Fruit fly (Drosophila melanogaster) whole organism, prepupa: ENCODE measurements around the gene CG2129.

Source experiments
- CG11294 ChIP-seq: fragments of 200-800 bp; sonication (Bioruptor generic); IDR thresholded peaks from 2 replicates; pipeline ENCODE4 v1.3.6; 2022; ENCODE audit warnings: missing biosample characterization, missing genetic modification characterization
- CG11902 ChIP-seq: fragments of 200-800 bp; sonication (Bioruptor generic); optimal IDR thresholded peaks from 3 replicates; lab custom pipeline; 2016; ENCODE audit warnings: missing biosample characterization, missing genetic modification characterization
- CG15336 ChIP-seq: fragments of 200-800 bp; sonication (Bioruptor generic); IDR thresholded peaks from 2 replicates; pipeline ENCODE4 v1.3.6; 2022; ENCODE audit warnings: missing biosample characterization, missing genetic modification characterization
- CG1621 ChIP-seq: fragments of 200-800 bp; sonication (Bioruptor generic); optimal IDR thresholded peaks from 3 replicates; lab custom pipeline; 2018; ENCODE audit warnings: missing biosample characterization, mild to moderate bottlenecking, missing genetic modification characterization
- CG16779 ChIP-seq: fragments of 200-800 bp; sonication (Bioruptor generic); optimal IDR thresholded peaks from 3 replicates; lab custom pipeline; 2017; ENCODE audit warnings: missing biosample characterization, mild to moderate bottlenecking, missing genetic modification characterization
- CG31627 ChIP-seq: fragments of 200-800 bp; sonication (Bioruptor generic); optimal IDR thresholded peaks from 3 replicates; lab custom pipeline; 2016; ENCODE audit warnings: missing biosample characterization, missing genetic modification characterization
- CG32006 ChIP-seq: fragments of 200-800 bp; sonication (Bioruptor generic); optimal IDR thresholded peaks from 3 replicates; lab custom pipeline; 2017; ENCODE audit warnings: missing biosample characterization, mild to moderate bottlenecking, missing genetic modification characterization
- CG34406 ChIP-seq: fragments of 200-800 bp; sonication (Bioruptor generic); optimal IDR thresholded peaks from 3 replicates; lab custom pipeline; 2016; ENCODE audit warnings: missing biosample characterization, missing genetic modification characterization
- CG3919 ChIP-seq: fragments of 200-800 bp; sonication (Bioruptor generic); optimal IDR thresholded peaks from 3 replicates; lab custom pipeline; 2016; ENCODE audit warnings: missing biosample characterization, missing genetic modification characterization
- CG4318 ChIP-seq: fragments of 200-800 bp; sonication (Bioruptor generic); optimal IDR thresholded peaks from 3 replicates; lab custom pipeline; 2017; ENCODE audit warnings: missing biosample characterization, mild to moderate bottlenecking, missing genetic modification characterization
- CG6163 ChIP-seq: fragments of 200-800 bp; sonication (Bioruptor generic); IDR thresholded peaks from 3 replicates; pipeline ENCODE4 v1.3.6; 2022; ENCODE audit warnings: missing biosample characterization, missing genetic modification characterization
- CG6276 ChIP-seq: fragments of 200-800 bp; sonication (Bioruptor generic); optimal IDR thresholded peaks from 2 replicates; lab custom pipeline; 2017; ENCODE audit warnings: missing biosample characterization, mild to moderate bottlenecking, missing genetic modification characterization
- CG6792 ChIP-seq: fragments of 200-800 bp; sonication (Bioruptor generic); optimal IDR thresholded peaks from 3 replicates; lab custom pipeline; 2016; ENCODE audit warnings: missing biosample characterization, missing genetic modification characterization
- CG6808 ChIP-seq: fragments of 200-800 bp; sonication (Bioruptor generic); optimal IDR thresholded peaks from 3 replicates; lab custom pipeline; 2017; ENCODE audit warnings: missing biosample characterization, missing genetic modification characterization, mild to moderate bottlenecking, moderate library complexity, missing genetic modification reagents
- CG6854 ChIP-seq: fragments of 200-800 bp; sonication (Bioruptor generic); optimal IDR thresholded peaks from 2 replicates; lab custom pipeline; 2017; ENCODE audit warnings: missing biosample characterization, mild to moderate bottlenecking, missing genetic modification characterization
- CG8319 ChIP-seq: fragments of 200-800 bp; sonication (Bioruptor generic); optimal IDR thresholded peaks from 3 replicates; lab custom pipeline; 2016; ENCODE audit warnings: missing biosample characterization, missing genetic modification characterization
- CG9139 ChIP-seq: fragments of 200-800 bp; sonication (Bioruptor generic); optimal IDR thresholded peaks from 3 replicates; lab custom pipeline; 2017; ENCODE audit warnings: missing biosample characterization, mild to moderate bottlenecking, missing genetic modification characterization
- Eip75B ChIP-seq: fragments of 200-800 bp; sonication (Bioruptor generic); optimal IDR thresholded peaks from 3 replicates; lab custom pipeline; 2016; ENCODE audit warnings: missing biosample characterization, missing genetic modification characterization
- Eip78C ChIP-seq: fragments of 200-800 bp; sonication (Bioruptor generic); peaks from one replicate; lab custom pipeline; 2016; ENCODE audit warnings: missing biosample characterization, missing genetic modification characterization
- Eip93F ChIP-seq: fragments of 200-800 bp; sonication (Bioruptor generic); optimal IDR thresholded peaks from 2 replicates; lab custom pipeline; 2016; ENCODE audit warnings: missing biosample characterization, mild to moderate bottlenecking, missing genetic modification characterization
- Ets96B ChIP-seq: fragments of 200-800 bp; optimal IDR thresholded peaks from 2 replicates; lab custom pipeline; 2019; ENCODE audit warnings: missing biosample characterization, mild to moderate bottlenecking, missing genetic modification characterization, moderate library complexity
- Gug ChIP-seq: fragments of 200-800 bp; sonication (Bioruptor generic); IDR thresholded peaks from 2 replicates; pipeline ENCODE4 v1.3.6; 2022; ENCODE audit warnings: missing biosample characterization, missing genetic modification characterization
- Hr38 ChIP-seq: sonication (Bioruptor generic); optimal IDR thresholded peaks from 2 replicates; lab custom pipeline; 2016; ENCODE audit warnings: missing biosample characterization, missing genetic modification characterization
- Hr39 ChIP-seq: fragments of 200-800 bp; sonication (Bioruptor generic); optimal IDR thresholded peaks from 2 replicates; lab custom pipeline; 2016; ENCODE audit warnings: missing biosample characterization, missing genetic modification characterization
- Hr4 ChIP-seq: fragments of 200-800 bp; sonication (Bioruptor generic); optimal IDR thresholded peaks from 3 replicates; lab custom pipeline; 2016; ENCODE audit warnings: missing biosample characterization, missing genetic modification characterization
- Lpt ChIP-seq: fragments of 200-800 bp; sonication (Bioruptor generic); optimal IDR thresholded peaks from 3 replicates; lab custom pipeline; 2016; ENCODE audit warnings: missing biosample characterization, missing genetic modification characterization
- Met ChIP-seq: fragments of 200-800 bp; sonication (Bioruptor generic); optimal IDR thresholded peaks from 3 replicates; lab custom pipeline; 2016; ENCODE audit warnings: missing biosample characterization, missing genetic modification characterization
- OdsH ChIP-seq: fragments of 200-800 bp; sonication (Bioruptor generic); optimal IDR thresholded peaks from 3 replicates; lab custom pipeline; 2016; ENCODE audit warnings: missing biosample characterization, missing genetic modification characterization
- Smox ChIP-seq: fragments of 200-800 bp; sonication (Bioruptor generic); optimal IDR thresholded peaks from 3 replicates; lab custom pipeline; 2016; ENCODE audit warnings: missing biosample characterization, missing genetic modification characterization
- Sox102F ChIP-seq: fragments of 200-800 bp; sonication (Bioruptor generic); optimal IDR thresholded peaks from 2 replicates; lab custom pipeline; 2016; ENCODE audit warnings: missing biosample characterization, mild to moderate bottlenecking, missing genetic modification characterization
- Sox14 ChIP-seq: fragments of 200-800 bp; sonication (Bioruptor generic); optimal IDR thresholded peaks from 3 replicates; lab custom pipeline; 2016; ENCODE audit warnings: missing biosample characterization, missing genetic modification characterization
- Sox15 ChIP-seq: fragments of 200-800 bp; sonication (Bioruptor generic); optimal IDR thresholded peaks from 3 replicates; lab custom pipeline; 2016; ENCODE audit warnings: missing biosample characterization, missing genetic modification characterization
- cyc ChIP-seq: fragments of 200-800 bp; sonication (Bioruptor generic); optimal IDR thresholded peaks from 3 replicates; lab custom pipeline; 2016; ENCODE audit warnings: missing biosample characterization, missing genetic modification characterization
- dac ChIP-seq: fragments of 200-800 bp; sonication (Bioruptor generic); optimal IDR thresholded peaks from 2 replicates; lab custom pipeline; 2017; ENCODE audit warnings: missing biosample characterization, mild to moderate bottlenecking, missing genetic modification characterization
- dsx ChIP-seq: fragments of 200-800 bp; optimal IDR thresholded peaks from 3 replicates; lab custom pipeline; 2019; ENCODE audit warnings: missing biosample characterization, mild to moderate bottlenecking, missing genetic modification characterization, moderate library complexity; ENCODE audit not compliant: poor library complexity, severe bottlenecking
- eg ChIP-seq: fragments of 200-800 bp; sonication (Bioruptor generic); IDR thresholded peaks from 3 replicates; pipeline ENCODE4 v1.3.6; 2022; ENCODE audit warnings: missing biosample characterization, missing genetic modification characterization
- fd59A ChIP-seq: fragments of 200-800 bp; sonication (Bioruptor generic); optimal IDR thresholded peaks from 2 replicates; lab custom pipeline; 2017; ENCODE audit warnings: missing biosample characterization, mild to moderate bottlenecking, missing genetic modification characterization, missing genetic modification reagents
- fd85E ChIP-seq: fragments of 200-800 bp; sonication (Bioruptor generic); optimal IDR thresholded peaks from 3 replicates; lab custom pipeline; 2016; ENCODE audit warnings: missing biosample characterization, missing genetic modification characterization
- fkh ChIP-seq: fragments of 200-800 bp; sonication (Bioruptor generic); optimal IDR thresholded peaks from 3 replicates; lab custom pipeline; 2017; ENCODE audit warnings: missing biosample characterization, mild to moderate bottlenecking, missing genetic modification characterization, moderate library complexity
- lz ChIP-seq: fragments of 200-800 bp; sonication (Bioruptor generic); optimal IDR thresholded peaks from 3 replicates; lab custom pipeline; 2016; ENCODE audit warnings: missing biosample characterization, missing genetic modification characterization
- net ChIP-seq: fragments of 200-800 bp; sonication (Bioruptor generic); optimal IDR thresholded peaks from 3 replicates; lab custom pipeline; 2016; ENCODE audit warnings: missing biosample characterization, missing genetic modification characterization
- pdm3 ChIP-seq: fragments of 200-800 bp; sonication (Bioruptor generic); optimal IDR thresholded peaks from 3 replicates; lab custom pipeline; 2016; ENCODE audit warnings: missing biosample characterization, missing genetic modification characterization
- salr ChIP-seq, 2 experiments: fragments of 200-800 bp; sonication (Bioruptor generic); optimal IDR thresholded peaks; 3 replicates each; lab custom pipeline; 2016 to 2018; ENCODE audit warnings: missing biosample characterization in 2 of 2, missing genetic modification characterization in 2 of 2, mild to moderate bottlenecking in 1 of 2
- spab ChIP-seq: fragments of 200-800 bp; sonication (Bioruptor generic); optimal IDR thresholded peaks from 2 replicates; lab custom pipeline; 2017; ENCODE audit warnings: missing biosample characterization, mild to moderate bottlenecking, missing genetic modification characterization, missing genetic modification reagents
- ss ChIP-seq, 2 experiments: fragments of 200-800 bp; sonication (Bioruptor generic); optimal IDR thresholded peaks; 2 replicates in 1 of 2; 3 replicates in 1 of 2; lab custom pipeline; 2017 to 2018; ENCODE audit warnings: mild to moderate bottlenecking in 2 of 2, missing biosample characterization in 2 of 2, missing genetic modification characterization in 2 of 2, moderate library complexity in 1 of 2
- svp ChIP-seq: fragments of 200-800 bp; sonication (Bioruptor generic); peaks from one replicate; lab custom pipeline; 2016; ENCODE audit warnings: missing biosample characterization, missing genetic modification characterization
- vri ChIP-seq: fragments of 200-800 bp; sonication (Bioruptor generic); optimal IDR thresholded peaks from 3 replicates; lab custom pipeline; 2016; ENCODE audit warnings: missing biosample characterization, mild to moderate bottlenecking, missing genetic modification characterization

CG2129 gene

DNA sequence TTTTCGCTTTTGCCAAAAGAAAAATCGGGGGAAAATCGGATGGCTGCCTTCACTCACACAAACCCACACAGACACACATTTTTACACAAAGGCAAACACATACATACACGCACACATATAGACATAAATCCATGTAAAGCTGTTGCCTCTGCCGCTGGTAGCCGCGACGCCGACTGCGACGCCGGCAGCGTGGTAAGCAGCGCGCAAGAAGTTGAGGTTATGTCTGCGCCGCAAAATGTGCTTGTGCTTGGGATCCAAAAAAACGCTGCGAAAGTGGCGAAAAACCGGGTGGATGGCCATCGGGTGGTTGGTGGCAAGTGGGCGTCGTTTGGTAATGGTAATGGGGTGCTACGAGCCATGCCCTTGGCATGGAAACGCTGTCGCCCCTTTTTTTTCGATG is 34.2 kb downstream of the CG2129 start:
- TF ChIP-seq vri (GFP tag; lab: Kevin White, UChicago) (no peak), CG11294 (GFP tag; lab: Robert Waterston, UW) (no peak), svp (GFP tag; lab: Kevin White, UChicago) (peak; percentile 41), CG31627 (GFP tag; lab: Kevin White, UChicago) (no peak)

- no peak for TF ChIP-seq spab (GFP tag; lab: Kevin White, UChicago)
- no peak for TF ChIP-seq salr (GFP tag; optimal IDR thresholded peaks at IDR 0.05; lab: Kevin White, UChicago)
- TF ChIP-seq Ets96B (tag; lab: Kevin White, UChicago): no peak
- no peak for TF ChIP-seq fkh (GFP tag; lab: Kevin White, UChicago)
- TF ChIP-seq net: no peak
- TF ChIP-seq CG15336 (GFP tag; lab: Robert Waterston, UW): no peak
- no peak for TF ChIP-seq CG34406 (GFP tag; lab: Kevin White, UChicago)
- TF ChIP-seq CG32006 (GFP tag; lab: Kevin White, UChicago): no peak
Measured at dm6 chrX:8192191-8192590, 46.6 kb downstream of the CG2129 start.

DNA sequence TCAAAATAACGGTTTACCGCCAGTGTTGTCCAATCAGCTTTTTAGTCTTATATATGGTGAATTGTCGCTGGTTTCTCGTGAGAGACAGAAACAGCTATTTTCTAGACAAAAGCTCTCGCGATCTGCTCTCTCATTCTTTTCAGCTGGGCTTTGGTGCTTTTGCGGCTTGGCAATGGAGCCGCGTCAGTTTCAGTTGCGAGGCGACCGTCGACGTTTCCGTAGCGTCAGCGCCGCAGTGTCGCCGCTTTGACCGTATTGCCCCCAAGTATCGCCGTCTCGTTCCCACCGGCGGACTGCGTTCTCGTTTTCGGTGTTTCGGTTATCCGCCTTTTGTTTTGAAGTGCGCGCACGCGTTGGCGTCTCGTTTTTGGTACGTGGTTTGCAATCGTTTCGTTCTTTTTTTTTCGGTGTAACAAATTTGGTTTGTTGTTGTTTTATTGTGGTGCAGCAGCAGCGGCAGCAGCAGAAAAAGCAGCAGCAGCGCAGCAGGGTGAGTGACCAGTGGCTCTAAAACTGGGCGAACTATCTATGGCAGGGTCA is 47.4 kb downstream of the CG2129 start:
- TF ChIP-seq OdsH (GFP tag; lab: Kevin White, UChicago) (no peak), CG6792 (GFP tag; lab: Kevin White, UChicago) (no peak), vri (GFP tag; lab: Kevin White, UChicago) (no peak), Sox102F (GFP tag; lab: Kevin White, UChicago) (peak; percentile 47), Lpt (GFP tag; lab: Kevin White, UChicago) (peak; percentile 32), Hr38 (no peak), Gug (GFP tag; lab: Robert Waterston, UW) (no peak), CG8319 (no peak), dac (GFP tag; lab: Kevin White, UChicago) (no peak), Eip93F (GFP tag; lab: Kevin White, UChicago) (no peak), lz (GFP tag; lab: Kevin White, UChicago) (peak; percentile 11), CG11902 (GFP tag; lab: Kevin White, UChicago) (no peak), Sox15 (GFP tag; lab: Kevin White, UChicago) (no peak), CG4318 (GFP tag; lab: Kevin White, UChicago) (no peak), salr (GFP tag; optimal IDR thresholded peaks at IDR 0.05; lab: Kevin White, UChicago) (no peak), CG31627 (GFP tag; lab: Kevin White, UChicago) (no peak), CG6808 (GFP tag; lab: Kevin White, UChicago) (no peak), fd59A (GFP tag; lab: Kevin White, UChicago) (no peak), CG6276 (no peak), ss (GFP tag; optimal IDR thresholded peaks at IDR 0.05; lab: Kevin White, UChicago) (peak; percentile 13 to 39), CG16779 (tag; lab: Kevin White, UChicago) (no peak), fd85E (GFP tag; lab: Kevin White, UChicago) (no peak), CG6163 (peak; percentile 67), eg (GFP tag; lab: Robert Waterston, UW) (peak; percentile 61; the same call in 1 of the 3 replicates), dsx (no peak), cyc (GFP tag; lab: Kevin White, UChicago) (peak; percentile 22), Hr39 (no peak), Met (peak; percentile 39), Hr4 (GFP tag; lab: Kevin White, UChicago) (no peak), Sox14 (GFP tag; lab: Kevin White, UChicago) (peak; percentile 30), Eip78C (GFP tag; lab: Kevin White, UChicago) (peak; percentile 71), CG11294 (GFP tag; lab: Robert Waterston, UW) (no peak), CG3919 (GFP tag; lab: Kevin White, UChicago) (peak; percentile 37), spab (GFP tag; lab: Kevin White, UChicago) (no peak), pdm3 (GFP tag; lab: Kevin White, UChicago) (no peak), svp (GFP tag; lab: Kevin White, UChicago) (peak; percentile 98), CG6854 (GFP tag; lab: Kevin White, UChicago) (peak; percentile 48), CG34406 (GFP tag; lab: Kevin White, UChicago) (peak; percentile 8), CG9139 (GFP tag; lab: Kevin White, UChicago) (peak; percentile 53), Eip75B (GFP tag; lab: Kevin White, UChicago) (no peak), Smox (GFP tag; lab: Kevin White, UChicago) (no peak), CG1621 (peak; percentile 87)
